Worm (Caenorhabditis elegans) whole organism, L4/young adult: Measurements from ENCODE around the gene txt-12.

Source experiments
- W03F9.2 ChIP-seq: fragments of 150-350 bp; optimal IDR thresholded peaks from 2 replicates; lab custom pipeline; 2014; ENCODE audit warnings: missing biosample characterization, missing genetic modification characterization
- him-1 ChIP-seq: sonication (generic microtip); optimal IDR thresholded peaks from 2 replicates; lab custom pipeline; 2016; ENCODE audit warnings: missing genotype, missing genetic modification reagents, missing genetic modification characterization, missing compliant biosample characterization

ce11 chrV:15058423-15058822 is 34.3 kb upstream of the txt-12 start:
- no peak for TF ChIP-seq him-1
- TF ChIP-seq W03F9.2 = no peak
